Worm (Caenorhabditis elegans) whole organism, L3 larva: ENCODE results near the gene srz-61.

Experiments
- R02D3.7 ChIP-seq: fragments of 150-350 bp; optimal IDR thresholded peaks from 2 replicates; lab custom pipeline; 2014; ENCODE audit warnings: missing biosample characterization, missing genetic modification characterization
- ZK546.5 ChIP-seq: sonication (generic microtip); optimal IDR thresholded peaks from 2 replicates; lab custom pipeline; 2017; ENCODE audit warnings: missing biosample characterization, missing genetic modification characterization
- aly-2 ChIP-seq: fragments of 150-350 bp; optimal IDR thresholded peaks from 2 replicates; lab custom pipeline; 2014; ENCODE audit warnings: missing biosample characterization, missing genetic modification characterization
- ama-1 ChIP-seq: fragments of 150-350 bp; optimal IDR thresholded peaks from 2 replicates; lab custom pipeline; 2018
- ceh-16 ChIP-seq: sonication (generic microtip); optimal IDR thresholded peaks from 2 replicates; lab custom pipeline; 2017; ENCODE audit warnings: missing biosample characterization, missing genetic modification characterization
- ceh-28 ChIP-seq: fragments of 150-350 bp; optimal IDR thresholded peaks from 2 replicates; lab custom pipeline; 2014; ENCODE audit warnings: missing biosample characterization, missing genetic modification reagents, missing genetic modification characterization
- ceh-82 ChIP-seq: fragments of 150-350 bp; optimal IDR thresholded peaks from 2 replicates; lab custom pipeline; 2014; ENCODE audit warnings: missing biosample characterization, missing genetic modification characterization
- daf-12 ChIP-seq: fragments of 150-350 bp; optimal IDR thresholded peaks from 2 replicates; lab custom pipeline; 2014; ENCODE audit warnings: missing biosample characterization, missing genetic modification reagents, missing genetic modification characterization
- egl-27 ChIP-seq: sonication (generic microtip); optimal IDR thresholded peaks from 4 replicates; lab custom pipeline; 2017; ENCODE audit warnings: missing biosample characterization, missing genetic modification reagents, missing genetic modification characterization
- egl-5 ChIP-seq: fragments of 150-350 bp; optimal IDR thresholded peaks from 2 replicates; lab custom pipeline; 2017; ENCODE audit warnings: missing biosample characterization, missing genetic modification reagents, missing genetic modification characterization, inconsistent platforms
- elt-1 ChIP-seq: fragments of 150-350 bp; optimal IDR thresholded peaks from 2 replicates; lab custom pipeline; 2014; ENCODE audit warnings: missing biosample characterization, missing genetic modification characterization
- elt-2 ChIP-seq: sonication (generic microtip); optimal IDR thresholded peaks from 2 replicates; lab custom pipeline; 2016; ENCODE audit warnings: missing genetic modification reagents, mild to moderate bottlenecking, missing genetic modification characterization, missing compliant biosample characterization
- eor-1 ChIP-seq, 2 experiments: fragments of 150-350 bp; optimal IDR thresholded peaks; 2 replicates each; lab custom pipeline; 2014 to 2018; ENCODE audit warnings: missing biosample characterization in 2 of 2, missing genetic modification characterization in 2 of 2
- fkh-10 ChIP-seq: sonication (generic microtip); optimal IDR thresholded peaks from 2 replicates; lab custom pipeline; 2017; ENCODE audit warnings: missing biosample characterization, missing genetic modification reagents, missing genetic modification characterization
- fkh-2 ChIP-seq: fragments of 150-350 bp; optimal IDR thresholded peaks from 2 replicates; lab custom pipeline; 2014; ENCODE audit warnings: missing biosample characterization, missing genetic modification reagents, missing genetic modification characterization
- fos-1 ChIP-seq: fragments of 150-350 bp; optimal IDR thresholded peaks from 2 replicates; lab custom pipeline; 2014; ENCODE audit warnings: missing biosample characterization, missing genetic modification characterization
- hmg-11 ChIP-seq: sonication (generic microtip); optimal IDR thresholded peaks from 2 replicates; lab custom pipeline; 2016; ENCODE audit warnings: missing genetic modification characterization, missing compliant biosample characterization
- lin-15B ChIP-seq: fragments of 150-350 bp; optimal IDR thresholded peaks from 2 replicates; lab custom pipeline; 2014; ENCODE audit warnings: missing biosample characterization, missing genetic modification characterization
- lsy-12 ChIP-seq: sonication (generic microtip); optimal IDR thresholded peaks from 2 replicates; lab custom pipeline; 2016; ENCODE audit warnings: mild to moderate bottlenecking, missing genetic modification characterization, missing compliant biosample characterization
- mml-1 ChIP-seq: fragments of 150-350 bp; sonication (generic microtip); optimal IDR thresholded peaks from 3 replicates; lab custom pipeline; 2014; ENCODE audit warnings: missing biosample characterization, missing genetic modification characterization
- nhr-12 ChIP-seq: fragments of 150-350 bp; optimal IDR thresholded peaks from 2 replicates; lab custom pipeline; 2014; ENCODE audit warnings: missing biosample characterization, missing genetic modification characterization
- nhr-23 ChIP-seq: fragments of 150-350 bp; optimal IDR thresholded peaks from 2 replicates; lab custom pipeline; 2014; ENCODE audit warnings: missing biosample characterization, missing genetic modification reagents, missing genetic modification characterization
- nhr-237 ChIP-seq: fragments of 150-350 bp; optimal IDR thresholded peaks from 2 replicates; lab custom pipeline; 2014; ENCODE audit warnings: missing biosample characterization, missing genetic modification characterization
- nhr-25 ChIP-seq: sonication (generic microtip); optimal IDR thresholded peaks from 2 replicates; lab custom pipeline; 2017; ENCODE audit warnings: missing biosample characterization, missing genetic modification characterization
- nhr-43 ChIP-seq: sonication (generic microtip); optimal IDR thresholded peaks from 2 replicates; lab custom pipeline; 2016; ENCODE audit warnings: mild to moderate bottlenecking, missing genetic modification characterization, missing compliant biosample characterization; ENCODE audit not compliant: poor library complexity, severe bottlenecking
- nhr-67 ChIP-seq: fragments of 150-350 bp; optimal IDR thresholded peaks from 2 replicates; lab custom pipeline; 2014; ENCODE audit warnings: missing biosample characterization, missing genetic modification characterization
- nhr-76 ChIP-seq: fragments of 150-350 bp; sonication (generic microtip); optimal IDR thresholded peaks from 5 replicates; lab custom pipeline; 2014; ENCODE audit warnings: missing biosample characterization, missing genetic modification characterization
- nhr-77 ChIP-seq: fragments of 150-350 bp; optimal IDR thresholded peaks from 2 replicates; lab custom pipeline; 2014; ENCODE audit warnings: missing biosample characterization, missing genetic modification characterization
- pha-4 ChIP-seq: fragments of 150-350 bp; optimal IDR thresholded peaks from 2 replicates; lab custom pipeline; 2014; ENCODE audit warnings: missing biosample characterization, missing genetic modification reagents, missing genetic modification characterization
- skn-1 ChIP-seq: fragments of 150-350 bp; optimal IDR thresholded peaks from 2 replicates; lab custom pipeline; 2014; ENCODE audit warnings: missing biosample characterization, missing genetic modification characterization
- snpc-4 ChIP-seq: fragments of 150-350 bp; optimal IDR thresholded peaks from 2 replicates; lab custom pipeline; 2014; ENCODE audit warnings: missing biosample characterization, missing genetic modification characterization
- tbx-2 ChIP-seq: sonication (generic microtip); optimal IDR thresholded peaks from 2 replicates; lab custom pipeline; 2016; ENCODE audit warnings: mild to moderate bottlenecking, missing genetic modification characterization, missing compliant biosample characterization
- unc-39 ChIP-seq: sonication (generic microtip); optimal IDR thresholded peaks from 4 replicates; lab custom pipeline; 2017; ENCODE audit warnings: missing biosample characterization, missing genetic modification characterization
- unc-62 ChIP-seq: fragments of 150-350 bp; sonication (generic microtip); optimal IDR thresholded peaks from 4 replicates; lab custom pipeline; 2014; ENCODE audit warnings: missing biosample characterization, missing genetic modification reagents, missing genetic modification characterization
- zag-1 ChIP-seq: fragments of 150-350 bp; optimal IDR thresholded peaks from 2 replicates; lab custom pipeline; 2014; ENCODE audit warnings: missing biosample characterization, missing genetic modification characterization
- ztf-11 ChIP-seq: fragments of 150-350 bp; optimal IDR thresholded peaks from 2 replicates; lab custom pipeline; 2014; ENCODE audit warnings: missing biosample characterization, missing genetic modification characterization
- ztf-4 ChIP-seq: fragments of 150-350 bp; optimal IDR thresholded peaks from 2 replicates; lab custom pipeline; 2014; ENCODE audit warnings: missing biosample characterization, missing genetic modification characterization

The srz-61 gene

ce11 chrIV:16335037-16335436 lies 14.1 kb downstream of the srz-61 start, which contains the start of gene srz-38:
Gene srz-38 (plus strand): TSS chrIV:16335337.
- TF ChIP-seq pha-4 (tag; lab: Kevin White, UChicago) (no peak), ztf-11 (tag; lab: Kevin White, UChicago) (no peak), unc-62 (GFP tag; lab: Kevin White, UChicago) (no peak), ceh-16 (tag; lab: Kevin White, UChicago) (no peak), aly-2 (tag; lab: Kevin White, UChicago) (no peak), zag-1 (tag; lab: Kevin White, UChicago) (no peak), egl-27 (no peak), nhr-237 (no peak), elt-2 (tag; lab: Kevin White, UChicago) (no peak), unc-39 (tag; lab: Kevin White, UChicago) (no peak), lsy-12 (no peak), ztf-4 (no peak), fos-1 (tag; lab: Kevin White, UChicago) (no peak), hmg-11 (tag; lab: Kevin White, UChicago) (no peak)

- TF ChIP-seq ZK546.5 (tag; lab: Kevin White, UChicago), result no peak
- no peak for TF ChIP-seq daf-12
- no peak for TF ChIP-seq nhr-77 (tag; lab: Kevin White, UChicago)
- no peak for TF ChIP-seq nhr-12
- TF ChIP-seq R02D3.7 (tag; lab: Kevin White, UChicago), result no peak
- TF ChIP-seq fkh-2 (tag; lab: Kevin White, UChicago), result no peak
- no peak for TF ChIP-seq unc-39 (tag; lab: Kevin White, UChicago)
- TF ChIP-seq snpc-4 (tag; lab: Kevin White, UChicago), result no peak
- no peak for TF ChIP-seq nhr-25 (tag; lab: Kevin White, UChicago)
- no peak for TF ChIP-seq mml-1
- no peak for TF ChIP-seq lin-15B
- no peak for TF ChIP-seq fkh-10 (GFP tag; lab: Kevin White, UChicago)
- no peak for TF ChIP-seq elt-2 (tag; lab: Kevin White, UChicago)
- TF ChIP-seq ztf-11 (tag; lab: Kevin White, UChicago), result no peak
- TF ChIP-seq ceh-82 (tag; lab: Kevin White, UChicago), result no peak
- no peak for TF ChIP-seq nhr-43 (tag; lab: Kevin White, UChicago)
- no peak for TF ChIP-seq unc-62 (GFP tag; lab: Kevin White, UChicago)
- TF ChIP-seq, all 47 proteins: peak for 0
Observed at ce11 chrIV:16336721-16337120, 15.8 kb downstream of the srz-61 start, which contains the start of gene C35D6.13. Gene C35D6.13 (plus strand): TSS chrIV:16337021.

- TF ChIP-seq fos-1 (tag; lab: Kevin White, UChicago) (no peak), elt-2 (tag; lab: Kevin White, UChicago) (no peak), egl-5 (tag; lab: Kevin White, UChicago) (no peak), nhr-23 (tag; lab: Kevin White, UChicago) (no peak), nhr-67 (tag; lab: Kevin White, UChicago) (no peak), unc-39 (tag; lab: Kevin White, UChicago) (no peak), nhr-12 (no peak), daf-12 (no peak)
Observed at ce11 chrIV:16346514-16346913, 25.5 kb downstream of the srz-61 start, which contains the start of gene C35D6.3. Gene C35D6.3 (plus strand): TSS chrIV:16346814.

- TF ChIP-seq nhr-76 (tag; lab: Kevin White, UChicago), result no peak
- TF ChIP-seq nhr-23 (tag; lab: Kevin White, UChicago), result no peak
- no peak for TF ChIP-seq ZK546.5 (tag; lab: Kevin White, UChicago)
- TF ChIP-seq nhr-25 (tag; lab: Kevin White, UChicago), result no peak
- TF ChIP-seq fkh-2 (tag; lab: Kevin White, UChicago), result no peak
- no peak for TF ChIP-seq skn-1 (tag; lab: Kevin White, UChicago)
- no peak for TF ChIP-seq aly-2 (tag; lab: Kevin White, UChicago)
- no peak for TF ChIP-seq ama-1 (lab: Kevin White, UChicago)
- no peak for TF ChIP-seq eor-1 (tag; optimal IDR thresholded peaks at IDR 0.05; lab: Kevin White, UChicago)
- no peak for TF ChIP-seq nhr-43 (tag; lab: Kevin White, UChicago)
- TF ChIP-seq egl-27, result no peak
- TF ChIP-seq ceh-82 (tag; lab: Kevin White, UChicago), result no peak
- TF ChIP-seq fos-1 (tag; lab: Kevin White, UChicago), result no peak
- TF ChIP-seq ztf-11 (tag; lab: Kevin White, UChicago), result no peak
- no peak for TF ChIP-seq tbx-2
- no peak for TF ChIP-seq ceh-28
- TF ChIP-seq elt-1 (tag; lab: Kevin White, UChicago), result no peak
- TF ChIP-seq hmg-11 (tag; lab: Kevin White, UChicago), result no peak
- TF ChIP-seq nhr-67 (tag; lab: Kevin White, UChicago), result no peak
Observed at ce11 chrIV:16350690-16351089, 29.7 kb downstream of the srz-61 start, which contains the start of gene C35D6.4. Gene C35D6.4 (plus strand): TSS chrIV:16350990.
